Fruit fly (Drosophila melanogaster) whole organism, embryonic: ENCODE data around the gene CG12081.

Source experiments
- BEAF-32 ChIP-seq: fragments of 200-800 bp; sonication (Bioruptor generic); optimal IDR thresholded peaks from 3 replicates; lab custom pipeline; 2017; ENCODE audit warnings: missing biosample characterization, missing genetic modification characterization, mild to moderate bottlenecking, moderate library complexity, missing genetic modification reagents
- CG11456 ChIP-seq: fragments of 200-800 bp; sonication (Bioruptor generic); IDR thresholded peaks from 3 replicates; pipeline ENCODE4 v1.3.6; 2022; ENCODE audit warnings: missing biosample characterization, missing genetic modification characterization
- CG12236 ChIP-seq: fragments of 200-800 bp; sonication (Bioruptor generic); optimal IDR thresholded peaks from 2 replicates; lab custom pipeline; 2016; ENCODE audit warnings: missing biosample characterization, missing genetic modification characterization
- CG12299 ChIP-seq: fragments of 200-800 bp; sonication (Bioruptor generic); optimal IDR thresholded peaks from 2 replicates; lab custom pipeline; 2018; ENCODE audit warnings: missing biosample characterization, mild to moderate bottlenecking, missing genetic modification characterization
- CG13287 ChIP-seq: fragments of 200-800 bp; sonication (Bioruptor generic); IDR thresholded peaks from 2 replicates; pipeline ENCODE4 v1.3.6; 2022; ENCODE audit warnings: missing biosample characterization, missing genetic modification characterization; ENCODE audit not compliant: partially characterized antibody
- CG14667 ChIP-seq: fragments of 200-800 bp; sonication (Bioruptor generic); IDR thresholded peaks from 2 replicates; pipeline ENCODE4 v1.3.6; 2022; ENCODE audit warnings: missing biosample characterization, missing genetic modification characterization
- CG14860 ChIP-seq: fragments of 200-800 bp; sonication (Bioruptor generic); IDR thresholded peaks from 3 replicates; pipeline ENCODE4 v1.3.6; 2022; ENCODE audit warnings: missing biosample characterization, missing genetic modification characterization; ENCODE audit not compliant: partially characterized antibody
- CG31224 ChIP-seq: fragments of 200-800 bp; sonication (Bioruptor generic); IDR thresholded peaks from 2 replicates; pipeline ENCODE4 v1.3.6; 2022; ENCODE audit warnings: missing biosample characterization, missing genetic modification characterization
- CG34422 ChIP-seq: fragments of 200-800 bp; sonication (Bioruptor generic); IDR thresholded peaks from 3 replicates; pipeline ENCODE4 v1.3.6; 2022; ENCODE audit warnings: missing biosample characterization, missing genetic modification characterization
- CG3726 ChIP-seq: fragments of 200-800 bp; sonication (Bioruptor generic); IDR thresholded peaks from 3 replicates; pipeline ENCODE4, ENCODE4 v1.3.6; 2022; ENCODE audit warnings: missing biosample characterization, missing genetic modification characterization
- CG4424 ChIP-seq: fragments of 200-800 bp; sonication (Bioruptor generic); optimal IDR thresholded peaks from 3 replicates; lab custom pipeline; 2016; ENCODE audit warnings: missing biosample characterization, missing genetic modification characterization
- CG4730 ChIP-seq: fragments of 200-800 bp; sonication (Bioruptor generic); IDR thresholded peaks from 2 replicates; pipeline ENCODE4 v1.3.6; 2022; ENCODE audit warnings: missing biosample characterization, missing genetic modification characterization
- CG7786 ChIP-seq: fragments of 200-800 bp; sonication (Bioruptor generic); optimal IDR thresholded peaks from 2 replicates; lab custom pipeline; 2016; ENCODE audit warnings: missing biosample characterization, missing genetic modification characterization
- CG7839 ChIP-seq: fragments of 200-800 bp; sonication (Bioruptor generic); optimal IDR thresholded peaks from 3 replicates; lab custom pipeline; 2018; ENCODE audit warnings: missing biosample characterization, mild to moderate bottlenecking, missing genetic modification characterization, moderate library complexity
- CG8944 ChIP-seq: fragments of 200-800 bp; sonication (Bioruptor generic); optimal IDR thresholded peaks from 3 replicates; lab custom pipeline; 2016; ENCODE audit warnings: missing biosample characterization, missing genetic modification characterization
- CoRest ChIP-seq: fragments of 200-800 bp; sonication (Bioruptor generic); optimal IDR thresholded peaks from 3 replicates; lab custom pipeline; 2018; ENCODE audit warnings: missing biosample characterization, mild to moderate bottlenecking, missing genetic modification characterization, moderate library complexity
- D19B ChIP-seq: fragments of 200-800 bp; sonication (Bioruptor generic); optimal IDR thresholded peaks from 2 replicates; lab custom pipeline; 2017; ENCODE audit warnings: missing biosample characterization, mild to moderate bottlenecking, missing genetic modification characterization
- Fer1 ChIP-seq: fragments of 200-800 bp; sonication (Bioruptor generic); optimal IDR thresholded peaks from 2 replicates; lab custom pipeline; 2017; ENCODE audit warnings: missing biosample characterization, mild to moderate bottlenecking, missing genetic modification characterization
- Gsc ChIP-seq: fragments of 200-800 bp; sonication (Bioruptor generic); IDR thresholded peaks from 2 replicates; pipeline ENCODE4 v1.3.6; 2022; ENCODE audit warnings: missing biosample characterization, missing genetic modification characterization
- HLH4C ChIP-seq: fragments of 200-800 bp; sonication (Bioruptor generic); IDR thresholded peaks from 3 replicates; pipeline ENCODE4 v1.3.6; 2022; ENCODE audit warnings: missing biosample characterization, missing genetic modification characterization; ENCODE audit not compliant: partially characterized antibody
- Hmx ChIP-seq: fragments of 200-800 bp; sonication (Bioruptor generic); optimal IDR thresholded peaks from 2 replicates; lab custom pipeline; 2016; ENCODE audit warnings: missing biosample characterization, missing genetic modification characterization
- NC2β ChIP-seq: fragments of 200-800 bp; sonication (Bioruptor generic); optimal IDR thresholded peaks from 2 replicates; lab custom pipeline; 2016; ENCODE audit warnings: missing biosample characterization, missing genetic modification characterization
- Nf-YB ChIP-seq: fragments of 200-800 bp; sonication (Bioruptor generic); optimal IDR thresholded peaks from 3 replicates; lab custom pipeline; 2019; ENCODE audit warnings: missing biosample characterization, mild to moderate bottlenecking, missing genetic modification characterization, moderate library complexity
- aop ChIP-seq: fragments of 200-800 bp; sonication (Bioruptor generic); IDR thresholded peaks from 2 replicates; pipeline ENCODE4 v1.3.6; 2022; ENCODE audit warnings: missing biosample characterization, missing genetic modification characterization
- ara ChIP-seq: fragments of 200-800 bp; sonication (Bioruptor generic); IDR thresholded peaks from 2 replicates; pipeline ENCODE4 v1.3.6; 2022; ENCODE audit warnings: missing biosample characterization, missing genetic modification characterization
- cg ChIP-seq: fragments of 200-800 bp; sonication (Bioruptor generic); optimal IDR thresholded peaks from 3 replicates; lab custom pipeline; 2019; ENCODE audit warnings: missing biosample characterization, mild to moderate bottlenecking, missing genetic modification characterization, moderate library complexity
- chif ChIP-seq, 2 experiments: fragments of 200-800 bp; sonication (Bioruptor generic); optimal IDR thresholded peaks; 3 replicates each; lab custom pipeline; 2016; ENCODE audit warnings: missing biosample characterization in 2 of 2, missing genetic modification characterization in 2 of 2
- danr ChIP-seq: fragments of 200-800 bp; sonication (Bioruptor generic); IDR thresholded peaks from 2 replicates; pipeline ENCODE4 v1.3.6; 2022; ENCODE audit warnings: missing biosample characterization, missing genetic modification characterization
- dati ChIP-seq: fragments of 200-800 bp; sonication (Bioruptor generic); IDR thresholded peaks from 2 replicates; pipeline ENCODE4 v1.3.6; 2022; ENCODE audit warnings: missing biosample characterization, missing genetic modification characterization
- esg ChIP-seq: fragments of 200-800 bp; sonication (Bioruptor generic); conservative IDR thresholded peaks from 2 replicates; pipeline ENCODE4 v1.3.6; 2022; ENCODE audit warnings: missing biosample characterization, missing genetic modification characterization
- fd3F ChIP-seq: fragments of 200-800 bp; sonication (Bioruptor generic); optimal IDR thresholded peaks from 2 replicates; lab custom pipeline; 2018; ENCODE audit warnings: missing biosample characterization, mild to moderate bottlenecking, missing genetic modification characterization, moderate library complexity
- gsb-n ChIP-seq: fragments of 200-800 bp; sonication (Bioruptor generic); optimal IDR thresholded peaks from 3 replicates; lab custom pipeline; 2018; ENCODE audit warnings: missing biosample characterization, mild to moderate bottlenecking, missing genetic modification characterization
- ham ChIP-seq: fragments of 200-800 bp; sonication (Bioruptor generic); IDR thresholded peaks from 2 replicates; pipeline ENCODE4 v1.3.6; 2022; ENCODE audit warnings: missing biosample characterization, missing genetic modification characterization
- hkb ChIP-seq, 2 experiments: fragments of 200-800 bp in 1 of 2; fragments of >200 bp in 1 of 2; sonication (Bioruptor generic) in 1 of 2; IDR thresholded peaks in 1 of 2; optimal IDR thresholded peaks in 1 of 2; 2 replicates each; pipeline versions ENCODE4 v1.3.6 to Lab custom; 2017 to 2022; ENCODE audit warnings: missing biosample characterization in 1 of 2, missing genetic modification characterization in 1 of 2
- inv ChIP-seq: fragments of 200-800 bp; sonication (Bioruptor generic); IDR thresholded peaks from 2 replicates; pipeline ENCODE4 v1.3.6; 2022; ENCODE audit warnings: missing biosample characterization, missing genetic modification characterization; ENCODE audit not compliant: partially characterized antibody
- lilli ChIP-seq: fragments of 200-800 bp; sonication (Bioruptor generic); optimal IDR thresholded peaks from 3 replicates; lab custom pipeline; 2016; ENCODE audit warnings: missing biosample characterization, missing genetic modification characterization
- lola ChIP-seq, 3 experiments: fragments of >200 bp in 2 of 3; fragments of 200-800 bp in 1 of 3; sonication (Bioruptor generic) in 1 of 3; optimal IDR thresholded peaks; 2 replicates each; lab custom pipeline; 2017 to 2019; ENCODE audit warnings: missing biosample characterization in 3 of 3, missing genetic modification characterization in 3 of 3, mild to moderate bottlenecking in 1 of 3, moderate library complexity in 1 of 3
- mam ChIP-seq: fragments of 200-800 bp; sonication (Bioruptor generic); optimal IDR thresholded peaks from 3 replicates; lab custom pipeline; 2016; ENCODE audit warnings: missing biosample characterization, missing genetic modification characterization
- pnt ChIP-seq: fragments of 200-800 bp; sonication (Bioruptor generic); optimal IDR thresholded peaks from 3 replicates; lab custom pipeline; 2016; ENCODE audit warnings: missing biosample characterization, missing genetic modification characterization
- row ChIP-seq: fragments of 200-800 bp; sonication (Bioruptor generic); IDR thresholded peaks from 3 replicates; pipeline ENCODE4 v1.3.6; 2022; ENCODE audit warnings: missing biosample characterization, missing genetic modification characterization
- sim ChIP-seq: fragments of 200-800 bp; sonication (Bioruptor generic); IDR thresholded peaks from 2 replicates; pipeline ENCODE4 v1.3.6; 2022; ENCODE audit warnings: missing biosample characterization, missing genetic modification characterization
- sisA ChIP-seq: fragments of 200-800 bp; sonication (Bioruptor generic); IDR thresholded peaks from 2 replicates; pipeline ENCODE4 v1.3.6; 2022; ENCODE audit warnings: missing biosample characterization, missing genetic modification characterization
- tap ChIP-seq: fragments of 200-800 bp; optimal IDR thresholded peaks from 3 replicates; lab custom pipeline; 2019; ENCODE audit warnings: missing biosample characterization, mild to moderate bottlenecking, missing genetic modification characterization, moderate library complexity
- tin ChIP-seq: fragments of 200-800 bp; sonication (Bioruptor generic); optimal IDR thresholded peaks from 3 replicates; lab custom pipeline; 2016; ENCODE audit warnings: missing biosample characterization, missing genetic modification characterization
- trem ChIP-seq: fragments of 200-800 bp; optimal IDR thresholded peaks from 3 replicates; lab custom pipeline; 2019; ENCODE audit warnings: missing biosample characterization, mild to moderate bottlenecking, missing genetic modification characterization, moderate library complexity
- trh ChIP-seq: fragments of 200-800 bp; sonication (Bioruptor generic); optimal IDR thresholded peaks from 2 replicates; lab custom pipeline; 2016; ENCODE audit warnings: missing biosample characterization, missing genetic modification characterization
- usp ChIP-seq: fragments of >200 bp; optimal IDR thresholded peaks from 2 replicates; lab custom pipeline; 2017; ENCODE audit warnings: missing biosample characterization, missing genetic modification characterization
- wek ChIP-seq: fragments of 200-800 bp; sonication (Bioruptor generic); optimal IDR thresholded peaks from 3 replicates; lab custom pipeline; 2018; ENCODE audit warnings: missing biosample characterization, mild to moderate bottlenecking, missing genetic modification characterization, moderate library complexity

CG12081 gene

DNA sequence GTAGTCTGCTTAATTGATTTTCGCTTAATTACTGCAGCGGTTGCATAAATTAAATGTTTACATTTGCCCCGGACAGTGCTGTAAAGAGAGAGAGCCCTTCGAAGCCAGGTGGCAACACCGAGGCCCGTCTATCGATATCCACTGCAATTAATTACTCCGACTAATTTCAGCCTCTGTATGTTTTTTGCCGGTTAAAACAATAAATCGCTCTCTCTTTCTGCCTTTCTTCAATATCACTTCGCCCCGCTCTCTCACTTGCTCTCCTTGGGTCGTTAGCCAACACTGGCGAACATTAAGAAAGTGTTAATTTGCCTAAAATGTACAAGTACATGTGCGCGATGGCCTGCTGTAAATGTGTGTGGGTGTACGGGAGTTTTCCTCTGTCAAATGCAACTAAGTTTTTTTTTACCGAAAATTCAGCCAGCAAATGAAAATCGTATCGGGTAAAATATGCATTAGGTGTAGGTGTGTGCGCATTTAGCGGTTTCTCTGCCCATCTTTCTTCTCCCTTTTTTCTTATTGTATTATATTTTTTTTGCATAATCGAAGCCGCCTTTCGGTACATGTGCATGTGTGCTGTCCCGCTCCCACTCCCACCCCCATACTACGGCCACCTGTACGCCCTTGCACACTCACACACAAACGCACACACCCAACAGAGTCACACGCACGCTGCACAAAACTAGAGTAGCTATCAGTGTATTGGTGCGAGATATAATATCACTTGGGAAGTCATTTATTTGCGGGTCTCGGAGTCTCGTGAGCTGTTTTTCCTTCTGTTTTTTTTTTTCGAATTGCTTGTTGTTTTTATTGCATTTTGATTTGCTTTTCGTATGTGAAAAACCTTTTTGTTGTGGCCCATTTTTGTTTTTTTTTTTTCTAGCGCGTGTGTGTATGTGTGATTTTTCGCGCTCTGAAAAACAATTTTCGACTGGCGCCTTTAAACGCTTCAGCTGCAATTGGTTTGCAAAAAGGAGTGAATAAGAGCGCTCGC, 26.9 kb upstream of the CG12081 start (continued):
- TF ChIP-seq CG14860 (GFP tag; lab: Robert Waterston, UW) (no peak), CG12236 (GFP tag; lab: Kevin White, UChicago) (no peak), CG4424 (peak; percentile 13), mam (GFP tag; lab: Kevin White, UChicago) (peak; percentile 35), fd3F (GFP tag; lab: Kevin White, UChicago) (no peak), Gsc (no peak), trh (GFP tag; lab: Kevin White, UChicago) (no peak), CG3726 (no peak), NC2β (GFP tag; lab: Kevin White, UChicago) (no peak), Fer1 (GFP tag; lab: Kevin White, UChicago) (peak; percentile 12), tap (no peak), ham (no peak), CG7839 (tag; lab: Kevin White, UChicago) (peak; percentile 27), sim (GFP tag; lab: Robert Waterston, UW) (no peak), pnt (peak; percentile 4), tin (GFP tag; lab: Kevin White, UChicago) (no peak), dati (GFP tag; lab: Robert Waterston, UW) (no peak), CoRest (tag; lab: Kevin White, UChicago) (no peak), trem (tag; lab: Kevin White, UChicago) (peak; percentile 13), Nf-YB (GFP tag; lab: Kevin White, UChicago) (no peak), gsb-n (tag; lab: Kevin White, UChicago) (no peak), inv (GFP tag; lab: Robert Waterston, UW) (peak; percentile 30; the same call in 1 of the 2 replicates), CG31224 (GFP tag; lab: Robert Waterston, UW) (no peak), esg (GFP tag; lab: Robert Waterston, UW) (no peak), Hmx (GFP tag; lab: Kevin White, UChicago) (no peak), CG12299 (tag; lab: Kevin White, UChicago) (no peak), hkb (optimal IDR thresholded peaks at IDR 0.05; lab: Kevin White, UChicago) (no peak), hkb (GFP tag; IDR thresholded peaks at IDR 0.05; lab: Robert Waterston, UW) (peak; percentile 39; the same call in 1 of the 2 replicates), CG4730 (GFP tag; lab: Robert Waterston, UW) (no peak), HLH4C (GFP tag; lab: Robert Waterston, UW) (peak; percentile 63; the same call in 1 of the 3 replicates), cg (GFP tag; lab: Kevin White, UChicago) (peak; percentile 89), CG34422 (peak; percentile 66; the same call in 1 of the 3 replicates), wek (GFP tag; lab: Kevin White, UChicago) (peak; percentile 34), BEAF-32 (peak; percentile 58), chif (GFP tag; optimal IDR thresholded peaks at IDR 0.05; lab: Kevin White, UChicago) (peak; percentile 35 to 38), row (GFP tag; lab: Robert Waterston, UW) (no peak), danr (GFP tag; lab: Robert Waterston, UW) (no peak), D19B (GFP tag; lab: Kevin White, UChicago) (no peak), ara (GFP tag; lab: Robert Waterston, UW) (no peak), lilli (GFP tag; lab: Kevin White, UChicago) (peak; percentile 29), CG8944 (GFP tag; lab: Kevin White, UChicago) (no peak), CG14667 (GFP tag; lab: Robert Waterston, UW) (no peak), CG11456 (GFP tag; lab: Robert Waterston, UW) (no peak), lola (GFP tag; optimal IDR thresholded peaks at IDR 0.05; lab: Kevin White, UChicago) (no peak), CG13287 (GFP tag; lab: Robert Waterston, UW) (peak; percentile 45), usp (GFP tag; lab: Kevin White, UChicago) (no peak), CG7786 (GFP tag; lab: Kevin White, UChicago) (peak; percentile 26), sisA (GFP tag; lab: Robert Waterston, UW) (no peak), aop (GFP tag; lab: Robert Waterston, UW) (no peak)
